Worm (Caenorhabditis elegans): ENCODE measurements around the gene C45G9.14.

Gene C45G9.14

ce11 chrIII:5006881-5007280 is 37.9 kb upstream of the C45G9.14 start, which contains the start of gene R144.12:
R144.12 (minus strand) TSS chrIII:5006981.
- TF ChIP-seq ceh-82 (tag; optimal IDR thresholded peaks at IDR 0.05) (no peak), lsy-2 (tag; optimal IDR thresholded peaks at IDR 0.05) (no peak), mbf-1 (tag; optimal IDR thresholded peaks at IDR 0.05) (no peak), ztf-11 (tag; optimal IDR thresholded peaks at IDR 0.05) (no peak)

ce11 chrIII:5008730-5009129 is 36.1 kb upstream of the C45G9.14 start, which contains the start of gene R144.11:
R144.11 (minus strand) TSS chrIII:5008830.
- no peak for TF ChIP-seq lin-39 (tag; optimal IDR thresholded peaks at IDR 0.05)
- peak; percentile 2 for TF ChIP-seq aly-2 (tag; optimal IDR thresholded peaks at IDR 0.05)

- TF ChIP-seq nhr-12 (tag; optimal IDR thresholded peaks at IDR 0.05) = no peak
- TF ChIP-seq mab-5 (tag; optimal IDR thresholded peaks at IDR 0.05) = no peak
- TF ChIP-seq skn-1 (tag; optimal IDR thresholded peaks at IDR 0.05) = no peak
- no peak for TF ChIP-seq sma-3 (GFP tag; optimal IDR thresholded peaks at IDR 0.05)
- no peak for TF ChIP-seq sem-4 (tag; optimal IDR thresholded peaks at IDR 0.05)
- no peak for TF ChIP-seq mbf-1 (tag; optimal IDR thresholded peaks at IDR 0.05)
- no peak for TF ChIP-seq peb-1 (tag; optimal IDR thresholded peaks at IDR 0.05)
- no peak for TF ChIP-seq R02D3.7 (tag; optimal IDR thresholded peaks at IDR 0.05)
Measured at ce11 chrIII:5010723-5011122, 34.1 kb upstream of the C45G9.14 start.

- no peak for TF ChIP-seq unc-39 (tag; optimal IDR thresholded peaks at IDR 0.05)
- TF ChIP-seq ZK546.5 (tag; optimal IDR thresholded peaks at IDR 0.05) = no peak
- TF ChIP-seq nhr-12 (tag; optimal IDR thresholded peaks at IDR 0.05) = no peak
- no peak for TF ChIP-seq zag-1 (tag; optimal IDR thresholded peaks at IDR 0.05)
- no peak for TF ChIP-seq mdl-1 (tag; optimal IDR thresholded peaks at IDR 0.05)
- no peak for TF ChIP-seq elt-3 (tag; optimal IDR thresholded peaks at IDR 0.05)
- TF ChIP-seq unc-62 (GFP tag; optimal IDR thresholded peaks at IDR 0.05) = no peak
- no peak for TF ChIP-seq nhr-6 (tag; optimal IDR thresholded peaks at IDR 0.05)
- TF ChIP-seq ztf-11 (tag; optimal IDR thresholded peaks at IDR 0.05) = no peak
- no peak for TF ChIP-seq dmd-4 (tag; optimal IDR thresholded peaks at IDR 0.05)
- TF ChIP-seq ztf-1 (GFP tag; conservative IDR thresholded peaks at IDR 0.05) = no peak
- TF ChIP-seq unc-55 (GFP tag; optimal IDR thresholded peaks at IDR 0.05) = no peak
- no peak for TF ChIP-seq elt-1 (tag; optimal IDR thresholded peaks at IDR 0.05)
- no peak for TF ChIP-seq sma-9 (GFP tag; optimal IDR thresholded peaks at IDR 0.05)
- no peak for TF ChIP-seq sma-9 (tag; optimal IDR thresholded peaks at IDR 0.05)
- no peak for TF ChIP-seq ztf-4 (tag; optimal IDR thresholded peaks at IDR 0.05)
- TF ChIP-seq R02D3.7 (tag; optimal IDR thresholded peaks at IDR 0.05) = no peak
- no peak for TF ChIP-seq gmeb-1 (tag; optimal IDR thresholded peaks at IDR 0.05)
- TF ChIP-seq nhr-23 (tag; optimal IDR thresholded peaks at IDR 0.05) = no peak
- no peak for TF ChIP-seq sem-4 (tag; optimal IDR thresholded peaks at IDR 0.05)
Measured at ce11 chrIII:5012460-5012859, 32.3 kb upstream of the C45G9.14 start.

ce11 chrIII:5013915-5014346 is 30.9 kb upstream of the C45G9.14 start:
- TF ChIP-seq blmp-1 (tag; optimal IDR thresholded peaks at IDR 0.05; ENCODE audit: insufficient read depth) (peak; percentile 17), unc-62 (GFP tag; optimal IDR thresholded peaks at IDR 0.05) (no peak), lsy-2 (tag; optimal IDR thresholded peaks at IDR 0.05) (peak; percentile 69 to 90), snpc-4 (tag; optimal IDR thresholded peaks at IDR 0.05) (peak; percentile 45), mdl-1 (tag; optimal IDR thresholded peaks at IDR 0.05) (peak; percentile 26 to 71), crh-2 (tag; optimal IDR thresholded peaks at IDR 0.05) (peak; percentile 95), egl-27 (tag; optimal IDR thresholded peaks at IDR 0.05) (peak; percentile 58), nhr-6 (tag; optimal IDR thresholded peaks at IDR 0.05) (peak; percentile 77), skn-1 (tag; optimal IDR thresholded peaks at IDR 0.05) (no peak), aly-2 (tag; optimal IDR thresholded peaks at IDR 0.05) (no peak), nhr-23 (tag; optimal IDR thresholded peaks at IDR 0.05) (no peak), C34F6.9 (tag; optimal IDR thresholded peaks at IDR 0.05) (peak; percentile 97), sem-4 (tag; optimal IDR thresholded peaks at IDR 0.05) (peak; percentile 89), nhr-21 (tag; optimal IDR thresholded peaks at IDR 0.05) (peak; percentile 68), ZK546.5 (tag; optimal IDR thresholded peaks at IDR 0.05) (no peak), mab-5 (tag; optimal IDR thresholded peaks at IDR 0.05) (peak; percentile 76), F13H6.1 (tag; optimal IDR thresholded peaks at IDR 0.05) (peak; percentile 94), Y55F3AM.14 (GFP tag; optimal IDR thresholded peaks at IDR 0.05) (peak; percentile 74), nhr-10 (tag; optimal IDR thresholded peaks at IDR 0.05) (peak; percentile 65), unc-39 (tag; optimal IDR thresholded peaks at IDR 0.05) (no peak), ceh-16 (tag; optimal IDR thresholded peaks at IDR 0.05) (peak; percentile 80), nhr-129 (tag; optimal IDR thresholded peaks at IDR 0.05) (peak; percentile 98), ztf-11 (tag; optimal IDR thresholded peaks at IDR 0.05) (no peak), lin-13 (GFP tag; optimal IDR thresholded peaks at IDR 0.05) (peak; percentile 86), elt-1 (tag; optimal IDR thresholded peaks at IDR 0.05) (no peak), nhr-77 (tag; optimal IDR thresholded peaks at IDR 0.05) (no peak), elt-3 (tag; optimal IDR thresholded peaks at IDR 0.05) (no peak), unc-55 (GFP tag; optimal IDR thresholded peaks at IDR 0.05) (peak; percentile 91), nhr-11 (tag; optimal IDR thresholded peaks at IDR 0.05) (no peak), peb-1 (tag; optimal IDR thresholded peaks at IDR 0.05) (no peak), dmd-4 (tag; optimal IDR thresholded peaks at IDR 0.05) (no peak), nhr-25 (tag; optimal IDR thresholded peaks at IDR 0.05) (peak; percentile 82), alr-1 (tag; optimal IDR thresholded peaks at IDR 0.05) (peak; percentile 88)
